Fruit fly (Drosophila melanogaster) whole organism, embryonic: ENCODE measurements around the gene Als2.

Experiments used
- Abd-B ChIP-seq: fragments of 200-800 bp; sonication (Bioruptor generic); optimal IDR thresholded peaks from 2 replicates; lab custom pipeline; 2018; ENCODE audit warnings: missing biosample characterization, mild to moderate bottlenecking, missing genetic modification characterization, moderate library complexity
- Awh ChIP-seq: fragments of 200-800 bp; sonication (Bioruptor generic); IDR thresholded peaks from 2 replicates; pipeline ENCODE4, ENCODE4 v1.3.6; 2022; ENCODE audit warnings: missing biosample characterization, missing genetic modification characterization
- CG10543 ChIP-seq: fragments of 200-800 bp; sonication (Bioruptor generic); optimal IDR thresholded peaks from 3 replicates; lab custom pipeline; 2017; ENCODE audit warnings: missing biosample characterization, mild to moderate bottlenecking, missing genetic modification characterization, moderate library complexity
- CG11247 ChIP-seq: fragments of 200-800 bp; sonication (Bioruptor generic); IDR thresholded peaks from 2 replicates; pipeline ENCODE4 v1.3.6; 2022; ENCODE audit warnings: missing biosample characterization, missing genetic modification characterization
- CG1233 ChIP-seq: fragments of 200-800 bp; sonication (Bioruptor generic); optimal IDR thresholded peaks from 4 replicates; lab custom pipeline; 2018; ENCODE audit warnings: missing biosample characterization, mild to moderate bottlenecking, missing genetic modification characterization
- CG13424 ChIP-seq: fragments of 200-800 bp; sonication (Bioruptor generic); optimal IDR thresholded peaks from 2 replicates; lab custom pipeline; 2019; ENCODE audit warnings: missing biosample characterization, mild to moderate bottlenecking, missing genetic modification characterization, moderate library complexity
- CG14860 ChIP-seq: fragments of 200-800 bp; sonication (Bioruptor generic); IDR thresholded peaks from 3 replicates; pipeline ENCODE4 v1.3.6; 2022; ENCODE audit warnings: missing biosample characterization, missing genetic modification characterization; ENCODE audit not compliant: partially characterized antibody
- CG2120 ChIP-seq: fragments of 200-800 bp; sonication (Bioruptor generic); optimal IDR thresholded peaks from 3 replicates; lab custom pipeline; 2016; ENCODE audit warnings: missing biosample characterization, missing genetic modification characterization
- CG2202 ChIP-seq: fragments of 200-800 bp; sonication (Bioruptor generic); optimal IDR thresholded peaks from 2 replicates; lab custom pipeline; 2018; ENCODE audit warnings: missing biosample characterization, mild to moderate bottlenecking, missing genetic modification characterization
- CG6689 ChIP-seq: fragments of 200-800 bp; sonication (Bioruptor generic); IDR thresholded peaks from 2 replicates; pipeline ENCODE4 v1.3.6; 2022; ENCODE audit warnings: missing biosample characterization, missing genetic modification characterization
- CG6765 ChIP-seq: fragments of 200-800 bp; sonication (Bioruptor generic); optimal IDR thresholded peaks from 3 replicates; lab custom pipeline; 2017; ENCODE audit warnings: missing biosample characterization, mild to moderate bottlenecking, missing genetic modification characterization
- CG7987 ChIP-seq: fragments of 200-800 bp; sonication (Bioruptor generic); optimal IDR thresholded peaks from 2 replicates; lab custom pipeline; 2018; ENCODE audit warnings: missing biosample characterization, mild to moderate bottlenecking, missing genetic modification characterization, moderate library complexity
- CG8765 ChIP-seq: fragments of 200-800 bp; sonication (Bioruptor generic); IDR thresholded peaks from 2 replicates; pipeline ENCODE4 v1.3.6; 2022; ENCODE audit warnings: missing biosample characterization, missing genetic modification characterization
- D19B ChIP-seq: fragments of 200-800 bp; sonication (Bioruptor generic); optimal IDR thresholded peaks from 2 replicates; lab custom pipeline; 2017; ENCODE audit warnings: missing biosample characterization, mild to moderate bottlenecking, missing genetic modification characterization
- Dad ChIP-seq: fragments of 200-800 bp; sonication (Bioruptor generic); optimal IDR thresholded peaks from 3 replicates; lab custom pipeline; 2016; ENCODE audit warnings: missing biosample characterization, missing genetic modification characterization
- Dfd ChIP-seq, 2 experiments: fragments of >200 bp; optimal IDR thresholded peaks; 2 replicates each; lab custom pipeline; 2017; ENCODE audit warnings: missing biosample characterization in 2 of 2, missing genetic modification characterization in 2 of 2
- Elba2 ChIP-seq: fragments of 200-800 bp; sonication (Bioruptor generic); optimal IDR thresholded peaks from 3 replicates; lab custom pipeline; 2016; ENCODE audit warnings: missing biosample characterization, missing genetic modification characterization
- Ets97D ChIP-seq: fragments of 200-800 bp; sonication (Bioruptor generic); optimal IDR thresholded peaks from 3 replicates; lab custom pipeline; 2016; ENCODE audit warnings: missing biosample characterization, missing genetic modification characterization
- Gsc ChIP-seq: fragments of 200-800 bp; sonication (Bioruptor generic); IDR thresholded peaks from 2 replicates; pipeline ENCODE4 v1.3.6; 2022; ENCODE audit warnings: missing biosample characterization, missing genetic modification characterization
- Gug ChIP-seq: fragments of 200-800 bp; sonication (Bioruptor generic); IDR thresholded peaks from 4 replicates; pipeline ENCODE4 v1.3.6; 2022; ENCODE audit warnings: missing biosample characterization, missing genetic modification characterization
- HLH4C ChIP-seq: fragments of 200-800 bp; sonication (Bioruptor generic); IDR thresholded peaks from 3 replicates; pipeline ENCODE4 v1.3.6; 2022; ENCODE audit warnings: missing biosample characterization, missing genetic modification characterization; ENCODE audit not compliant: partially characterized antibody
- HLHmδ ChIP-seq: fragments of 200-800 bp; sonication (Bioruptor generic); optimal IDR thresholded peaks from 2 replicates; lab custom pipeline; 2018; ENCODE audit warnings: missing biosample characterization, mild to moderate bottlenecking, missing genetic modification characterization, moderate library complexity
- Hey ChIP-seq: fragments of 200-800 bp; sonication (Bioruptor generic); optimal IDR thresholded peaks from 3 replicates; lab custom pipeline; 2018; ENCODE audit warnings: missing biosample characterization, mild to moderate bottlenecking, missing genetic modification characterization
- Tbp ChIP-seq: fragments of >200 bp; optimal IDR thresholded peaks from 2 replicates; lab custom pipeline; 2018; ENCODE audit warnings: missing biosample characterization, missing genetic modification characterization
- aop ChIP-seq: fragments of 200-800 bp; sonication (Bioruptor generic); IDR thresholded peaks from 2 replicates; pipeline ENCODE4 v1.3.6; 2022; ENCODE audit warnings: missing biosample characterization, missing genetic modification characterization
- bbx ChIP-seq: fragments of 200-800 bp; sonication (Bioruptor generic); IDR thresholded peaks from 2 replicates; pipeline ENCODE4 v1.3.6; 2022; ENCODE audit warnings: missing biosample characterization, missing genetic modification characterization; ENCODE audit not compliant: partially characterized antibody
- bowl ChIP-seq: fragments of 200-800 bp; sonication (Bioruptor generic); IDR thresholded peaks from 2 replicates; pipeline ENCODE4 v1.3.6; 2022; ENCODE audit warnings: missing biosample characterization, missing genetic modification characterization
- cad ChIP-seq: fragments of >200 bp; optimal IDR thresholded peaks from 2 replicates; lab custom pipeline; 2017; ENCODE audit warnings: missing biosample characterization, missing genetic modification characterization
- chm ChIP-seq: fragments of 200-800 bp; sonication (Bioruptor generic); IDR thresholded peaks from 2 replicates; pipeline ENCODE4 v1.3.6; 2022; ENCODE audit warnings: missing biosample characterization, missing genetic modification characterization
- crp ChIP-seq, 2 experiments: fragments of 200-800 bp; sonication (Bioruptor generic); optimal IDR thresholded peaks; 2 replicates in 1 of 2; 3 replicates in 1 of 2; lab custom pipeline; 2017; ENCODE audit warnings: missing biosample characterization in 2 of 2, missing genetic modification characterization in 2 of 2, mild to moderate bottlenecking in 1 of 2, moderate library complexity in 1 of 2
- disco-r ChIP-seq: fragments of 200-800 bp; sonication (Bioruptor generic); optimal IDR thresholded peaks from 2 replicates; lab custom pipeline; 2016; ENCODE audit warnings: missing biosample characterization, missing genetic modification characterization
- dmrt11E ChIP-seq: fragments of 200-800 bp; sonication (Bioruptor generic); optimal IDR thresholded peaks from 3 replicates; lab custom pipeline; 2018; ENCODE audit warnings: missing biosample characterization, mild to moderate bottlenecking, missing genetic modification characterization, moderate library complexity
- esg ChIP-seq: fragments of 200-800 bp; sonication (Bioruptor generic); conservative IDR thresholded peaks from 2 replicates; pipeline ENCODE4 v1.3.6; 2022; ENCODE audit warnings: missing biosample characterization, missing genetic modification characterization
- eve ChIP-seq, 2 experiments: fragments of >200 bp; optimal IDR thresholded peaks; 2 replicates each; lab custom pipeline; 2017; ENCODE audit warnings: missing biosample characterization in 2 of 2, missing genetic modification characterization in 2 of 2
- eyg ChIP-seq: fragments of 200-800 bp; sonication (Bioruptor generic); optimal IDR thresholded peaks from 3 replicates; lab custom pipeline; 2016; ENCODE audit warnings: missing biosample characterization, missing genetic modification characterization
- gce ChIP-seq: fragments of 200-800 bp; sonication (Bioruptor generic); IDR thresholded peaks from 3 replicates; pipeline ENCODE4 v1.3.6; 2022; ENCODE audit warnings: missing biosample characterization, missing genetic modification characterization
- gt ChIP-seq: fragments of 200-800 bp; sonication (Bioruptor generic); IDR thresholded peaks from 2 replicates; pipeline ENCODE4 v1.3.6; 2022; ENCODE audit warnings: missing biosample characterization, missing genetic modification characterization
- h ChIP-seq: fragments of >200 bp; optimal IDR thresholded peaks from 2 replicates; lab custom pipeline; 2017
- inv ChIP-seq: fragments of 200-800 bp; sonication (Bioruptor generic); IDR thresholded peaks from 2 replicates; pipeline ENCODE4 v1.3.6; 2022; ENCODE audit warnings: missing biosample characterization, missing genetic modification characterization; ENCODE audit not compliant: partially characterized antibody
- jumu ChIP-seq: fragments of 200-800 bp; sonication (Bioruptor generic); optimal IDR thresholded peaks from 3 replicates; lab custom pipeline; 2016; ENCODE audit warnings: missing biosample characterization, missing genetic modification characterization
- ken ChIP-seq: fragments of 200-800 bp; sonication (Bioruptor generic); IDR thresholded peaks from 3 replicates; pipeline ENCODE4 v1.3.6; 2022; ENCODE audit warnings: missing biosample characterization, missing genetic modification characterization
- nerfin-1 ChIP-seq: fragments of 200-800 bp; sonication (Bioruptor generic); optimal IDR thresholded peaks from 3 replicates; lab custom pipeline; 2019; ENCODE audit warnings: missing biosample characterization, mild to moderate bottlenecking, missing genetic modification characterization, moderate library complexity
- pb ChIP-seq: fragments of 200-800 bp; sonication (Bioruptor generic); optimal IDR thresholded peaks from 3 replicates; lab custom pipeline; 2016; ENCODE audit warnings: missing biosample characterization, missing genetic modification characterization
- prd ChIP-seq, 3 experiments: fragments of >200 bp in 2 of 3; fragments of 200-800 bp in 1 of 3; sonication (Bioruptor generic) in 1 of 3; optimal IDR thresholded peaks in 2 of 3; IDR thresholded peaks in 1 of 3; 2 replicates in 2 of 3; 3 replicates in 1 of 3; pipeline versions ENCODE4 v1.3.6 to Lab custom; 2017 to 2022; ENCODE audit warnings: missing biosample characterization in 1 of 3, missing genetic modification characterization in 1 of 3
- sc ChIP-seq, 3 experiments: fragments of >200 bp in 2 of 3; fragments of 200-800 bp in 1 of 3; sonication (Bioruptor generic) in 1 of 3; optimal IDR thresholded peaks; 2 replicates in 2 of 3; 3 replicates in 1 of 3; lab custom pipeline; 2017; ENCODE audit warnings: mild to moderate bottlenecking in 1 of 3, missing biosample characterization in 1 of 3, missing genetic modification characterization in 1 of 3, missing genetic modification reagents in 1 of 3
- sisA ChIP-seq: fragments of 200-800 bp; sonication (Bioruptor generic); IDR thresholded peaks from 2 replicates; pipeline ENCODE4 v1.3.6; 2022; ENCODE audit warnings: missing biosample characterization, missing genetic modification characterization
- slou ChIP-seq: fragments of 200-800 bp; sonication (Bioruptor generic); optimal IDR thresholded peaks from 3 replicates; lab custom pipeline; 2016; ENCODE audit warnings: missing biosample characterization, missing genetic modification characterization
- slp2 ChIP-seq: fragments of 200-800 bp; sonication (Bioruptor generic); optimal IDR thresholded peaks from 2 replicates; lab custom pipeline; 2016; ENCODE audit warnings: missing biosample characterization, missing genetic modification characterization
- tin ChIP-seq: fragments of 200-800 bp; sonication (Bioruptor generic); optimal IDR thresholded peaks from 3 replicates; lab custom pipeline; 2016; ENCODE audit warnings: missing biosample characterization, missing genetic modification characterization
- trh ChIP-seq: fragments of 200-800 bp; sonication (Bioruptor generic); optimal IDR thresholded peaks from 2 replicates; lab custom pipeline; 2016; ENCODE audit warnings: missing biosample characterization, missing genetic modification characterization
- wek ChIP-seq: fragments of 200-800 bp; sonication (Bioruptor generic); optimal IDR thresholded peaks from 3 replicates; lab custom pipeline; 2018; ENCODE audit warnings: missing biosample characterization, mild to moderate bottlenecking, missing genetic modification characterization, moderate library complexity

Als2 gene

DNA sequence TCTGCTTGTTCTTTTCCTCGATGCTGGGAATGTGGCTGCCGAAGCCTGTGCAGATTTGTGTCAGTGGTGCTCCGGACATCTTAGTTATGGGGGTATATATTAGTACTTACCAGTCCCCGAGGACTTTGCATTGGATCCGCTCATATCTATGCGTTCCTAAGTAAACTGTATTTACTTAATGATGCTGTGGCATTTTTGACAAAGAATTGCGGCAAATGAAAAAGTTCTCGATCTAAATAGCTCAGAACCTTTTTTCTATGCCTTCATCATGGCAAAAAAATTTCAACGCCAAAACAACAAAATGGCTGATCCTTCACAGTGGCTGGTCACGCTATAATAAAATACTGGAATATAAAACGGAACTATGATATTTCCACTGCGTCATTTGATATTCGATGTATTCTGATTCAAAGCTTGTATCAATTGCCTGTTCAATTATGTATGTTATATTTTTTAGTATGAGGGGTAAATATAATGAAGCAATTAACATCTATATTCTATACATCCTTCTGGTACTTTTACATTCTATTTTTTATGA is 45.3 kb downstream of the Als2 start, which contains the start of gene MED1 (continued):
- TF ChIP-seq prd (optimal IDR thresholded peaks at IDR 0.05; lab: Kevin White, UChicago) = no peak
- no peak for TF ChIP-seq prd (GFP tag; IDR thresholded peaks at IDR 0.05; lab: Robert Waterston, UW)
- TF ChIP-seq CG6765 = no peak
- no peak for TF ChIP-seq Hey (tag; lab: Kevin White, UChicago)
- TF ChIP-seq CG1233 (GFP tag; lab: Kevin White, UChicago) = no peak
- TF ChIP-seq disco-r (GFP tag; lab: Kevin White, UChicago) = no peak
- TF ChIP-seq Tbp (GFP tag; lab: Kevin White, UChicago) = no peak
- TF ChIP-seq HLH4C = no peak
- no peak for TF ChIP-seq cad (GFP tag; lab: Kevin White, UChicago)
- TF ChIP-seq inv (GFP tag; lab: Robert Waterston, UW) = no peak
- no peak for TF ChIP-seq Awh (GFP tag; lab: Robert Waterston, UW)
- TF ChIP-seq Ets97D (GFP tag; lab: Kevin White, UChicago) = peak; percentile 29
- TF ChIP-seq CG2120 (GFP tag; lab: Kevin White, UChicago) = peak; percentile 3
- no peak for TF ChIP-seq gce (GFP tag; lab: Robert Waterston, UW)
- TF ChIP-seq CG11247 (GFP tag; lab: Robert Waterston, UW) = no peak
- no peak for TF ChIP-seq bowl (GFP tag; lab: Robert Waterston, UW)
- no peak for TF ChIP-seq crp (GFP tag; optimal IDR thresholded peaks at IDR 0.05; lab: Kevin White, UChicago)
- no peak for TF ChIP-seq D19B
- no peak for TF ChIP-seq gt (GFP tag; lab: Robert Waterston, UW)
- no peak for TF ChIP-seq eve (GFP tag; optimal IDR thresholded peaks at IDR 0.05; lab: Kevin White, UChicago)
- no peak for TF ChIP-seq CG13424 (tag; lab: Kevin White, UChicago)
- peak; percentile 11 for TF ChIP-seq nerfin-1 (tag; lab: Kevin White, UChicago)
- TF ChIP-seq eyg (GFP tag; lab: Kevin White, UChicago) = no peak
- no peak for TF ChIP-seq Gug (GFP tag; lab: Robert Waterston, UW)
- no peak for TF ChIP-seq CG10543 (GFP tag; lab: Kevin White, UChicago)
- TF ChIP-seq chm (GFP tag; lab: Robert Waterston, UW) = no peak
- TF ChIP-seq CG8765 = no peak
- TF ChIP-seq Dfd (GFP tag; optimal IDR thresholded peaks at IDR 0.05; lab: Kevin White, UChicago) = no peak
- TF ChIP-seq CG2202 (tag; lab: Kevin White, UChicago) = no peak
- TF ChIP-seq dmrt11E = peak; percentile 5
- no peak for TF ChIP-seq tin
- TF ChIP-seq h (lab: Kevin White, UChicago) = no peak
- no peak for TF ChIP-seq pb
- no peak for TF ChIP-seq slp2 (GFP tag; lab: Kevin White, UChicago)
- no peak for TF ChIP-seq wek (GFP tag; lab: Kevin White, UChicago)
- no peak for TF ChIP-seq CG7987 (GFP tag; lab: Kevin White, UChicago)
- no peak for TF ChIP-seq slou (GFP tag; lab: Kevin White, UChicago)
- no peak for TF ChIP-seq CG6689
- TF ChIP-seq Elba2 (GFP tag; lab: Kevin White, UChicago) = no peak
- no peak for TF ChIP-seq ken (GFP tag; lab: Robert Waterston, UW)
- TF ChIP-seq Gsc (GFP tag; lab: Robert Waterston, UW) = no peak
- no peak for TF ChIP-seq bbx (GFP tag; lab: Robert Waterston, UW)
- TF ChIP-seq aop (GFP tag; lab: Robert Waterston, UW) = no peak
- no peak for TF ChIP-seq sisA
- TF ChIP-seq jumu (GFP tag; lab: Kevin White, UChicago) = no peak
- TF ChIP-seq Dad (GFP tag; lab: Kevin White, UChicago) = no peak
- TF ChIP-seq Abd-B (GFP tag; lab: Kevin White, UChicago) = no peak
- no peak for TF ChIP-seq trh (GFP tag; lab: Kevin White, UChicago)
- TF ChIP-seq HLHmδ (GFP tag; lab: Kevin White, UChicago) = no peak
- TF ChIP-seq CG14860 (GFP tag; lab: Robert Waterston, UW) = no peak
- no peak for TF ChIP-seq esg
- TF ChIP-seq sc (optimal IDR thresholded peaks at IDR 0.05; lab: Kevin White, UChicago) = no peak
- TF ChIP-seq sc (GFP tag; optimal IDR thresholded peaks at IDR 0.05; lab: Kevin White, UChicago) = no peak
